Worm (Caenorhabditis elegans) whole organism, L4/young adult: ENCODE data around the gene srx-29.

Experiments used
- W03F9.2 ChIP-seq: fragments of 150-350 bp; optimal IDR thresholded peaks from 2 replicates; lab custom pipeline; 2014; ENCODE audit warnings: missing biosample characterization, missing genetic modification characterization
- dao-5 ChIP-seq: sonication (generic microtip); optimal IDR thresholded peaks from 2 replicates; lab custom pipeline; 2016; ENCODE audit warnings: missing genotype, missing genetic modification characterization, moderate library complexity, missing compliant biosample characterization
- him-1 ChIP-seq: sonication (generic microtip); optimal IDR thresholded peaks from 2 replicates; lab custom pipeline; 2016; ENCODE audit warnings: missing genotype, missing genetic modification reagents, missing genetic modification characterization, missing compliant biosample characterization

DNA sequence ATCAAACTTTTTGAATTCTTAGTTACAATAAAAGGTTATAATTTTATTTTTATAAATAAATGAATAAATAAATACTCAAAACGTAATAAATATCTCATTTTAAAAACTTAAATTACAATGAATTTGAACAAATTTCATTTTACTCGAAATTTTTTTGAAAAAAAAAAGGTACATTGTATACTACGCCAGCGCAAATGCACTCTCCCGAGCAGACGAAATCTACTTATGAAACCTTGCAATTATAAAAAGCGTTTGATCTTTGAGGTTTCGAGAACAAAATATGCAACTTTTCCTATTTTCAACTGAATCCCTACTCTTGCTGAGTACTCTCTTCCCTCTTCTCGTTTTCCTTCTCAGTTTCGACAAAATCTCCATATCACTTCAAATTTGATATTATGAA, 10.3 kb downstream of the srx-29 start, which contains the start of gene nhr-197:
- TF ChIP-seq dao-5 (tag; lab: Kevin White, UChicago) = no peak
- TF ChIP-seq him-1 (tag; lab: Kevin White, UChicago) = no peak
- TF ChIP-seq W03F9.2 (tag; lab: Kevin White, UChicago) = no peak
